Worm (Caenorhabditis elegans) whole organism, L4/young adult: ENCODE data around the gene csb-1.

Source experiments
- W03F9.2 ChIP-seq: fragments of 150-350 bp; optimal IDR thresholded peaks from 2 replicates; lab custom pipeline; 2014; ENCODE audit warnings: missing biosample characterization, missing genetic modification characterization
- him-1 ChIP-seq: sonication (generic microtip); optimal IDR thresholded peaks from 2 replicates; lab custom pipeline; 2016; ENCODE audit warnings: missing genotype, missing genetic modification reagents, missing genetic modification characterization, missing compliant biosample characterization

DNA sequence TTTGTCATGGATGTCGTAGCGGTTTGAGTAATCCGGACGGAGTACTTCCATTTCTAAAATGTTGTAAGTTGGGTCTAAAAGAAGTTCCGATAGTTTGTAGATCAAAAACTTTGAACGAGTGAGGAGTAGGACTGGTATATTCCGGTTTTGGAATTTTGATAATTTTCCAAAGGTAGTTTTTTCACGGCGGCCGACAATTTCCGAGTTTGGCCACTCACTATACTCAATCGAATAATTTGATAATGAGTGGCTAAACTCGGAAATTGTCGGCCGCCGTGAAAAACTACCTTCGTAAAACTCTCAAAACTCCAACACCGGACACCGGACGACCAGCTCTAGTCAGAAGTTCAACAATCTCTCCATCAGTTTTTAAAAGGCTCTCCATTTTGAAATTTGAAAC, 21.4 kb downstream of the csb-1 start:
- TF ChIP-seq W03F9.2 (tag; lab: Kevin White, UChicago) (no peak), him-1 (tag; lab: Kevin White, UChicago) (no peak)
